Fruit fly (Drosophila melanogaster): ENCODE data around the gene pnt.

DNA sequence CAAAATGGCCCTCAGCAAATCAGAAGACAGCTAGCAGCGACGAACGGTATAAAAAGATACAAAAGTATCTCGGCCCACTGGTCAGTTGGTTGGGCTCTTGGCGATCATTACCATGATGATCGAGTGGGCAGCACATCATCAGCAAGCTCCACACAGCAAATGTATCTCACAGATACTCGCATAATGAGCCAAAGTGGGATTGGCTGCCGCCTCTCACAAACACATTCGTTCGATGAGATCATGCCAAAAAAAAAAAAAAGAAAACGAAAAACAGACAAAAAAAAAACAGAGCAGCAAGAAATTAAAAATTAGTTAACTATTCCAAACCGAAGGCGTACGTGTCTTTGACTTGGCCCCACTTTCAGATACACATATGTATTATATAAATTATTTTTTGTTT is 49.8 kb downstream of the pnt start:
- TF ChIP-seq dmrt93B (GFP tag; optimal IDR thresholded peaks at IDR 0.05), result no peak
- TF ChIP-seq jim (GFP tag; optimal IDR thresholded peaks at IDR 0.05), result no peak
- no peak for TF ChIP-seq Hr78 (GFP tag; optimal IDR thresholded peaks at IDR 0.05)
